Fruit fly (Drosophila melanogaster): ENCODE results near the gene EMC2B.

- 0 out of 3 replicates have a peak, but pooled peaks have one; percentile 13 for TF ChIP-seq CG34224 (GFP tag; IDR thresholded peaks at IDR 0.05; ENCODE audit: partially characterized antibody)
- TF ChIP-seq hbn (GFP tag; IDR thresholded peaks at IDR 0.05; ENCODE audit: partially characterized antibody), result no peak
- no peak for TF ChIP-seq Ets65A (GFP tag)
- TF ChIP-seq CHES-1-like (GFP tag; optimal IDR thresholded peaks at IDR 0.05), result no peak
- TF ChIP-seq bbx (GFP tag; IDR thresholded peaks at IDR 0.05; ENCODE audit: partially characterized antibody), result peak; percentile 54; the same call in 1 of the 2 replicates
- TF ChIP-seq CG3065 (GFP tag; optimal IDR thresholded peaks at IDR 0.05), result no peak
- no peak for TF ChIP-seq Sox102F (GFP tag; optimal IDR thresholded peaks at IDR 0.05)
- no peak for TF ChIP-seq CG18764 (GFP tag; optimal IDR thresholded peaks at IDR 0.05)
- no peak for TF ChIP-seq pan (optimal IDR thresholded peaks at IDR 0.05)
- TF ChIP-seq pan (GFP tag; optimal IDR thresholded peaks at IDR 0.05 in 1 of 2, IDR thresholded peaks at IDR 0.05 in 1 of 2), result peak in 1 of 2 experiments; percentile 64
- TF ChIP-seq tin (GFP tag; optimal IDR thresholded peaks at IDR 0.05), result no peak
- TF ChIP-seq CG32772 (GFP tag; IDR thresholded peaks at IDR 0.05), result no peak; the same call in 1 of the 2 replicates
Observed at dm6 chr3R:16948667-16949066, 43.0 kb downstream of the EMC2B start.
